Fruit fly (Drosophila melanogaster): ENCODE results near the gene CG7246.
A peak's percentile ranks its signal among the peaks of the same experiment; 100 is the strongest.

Gene CG7246

DNA sequence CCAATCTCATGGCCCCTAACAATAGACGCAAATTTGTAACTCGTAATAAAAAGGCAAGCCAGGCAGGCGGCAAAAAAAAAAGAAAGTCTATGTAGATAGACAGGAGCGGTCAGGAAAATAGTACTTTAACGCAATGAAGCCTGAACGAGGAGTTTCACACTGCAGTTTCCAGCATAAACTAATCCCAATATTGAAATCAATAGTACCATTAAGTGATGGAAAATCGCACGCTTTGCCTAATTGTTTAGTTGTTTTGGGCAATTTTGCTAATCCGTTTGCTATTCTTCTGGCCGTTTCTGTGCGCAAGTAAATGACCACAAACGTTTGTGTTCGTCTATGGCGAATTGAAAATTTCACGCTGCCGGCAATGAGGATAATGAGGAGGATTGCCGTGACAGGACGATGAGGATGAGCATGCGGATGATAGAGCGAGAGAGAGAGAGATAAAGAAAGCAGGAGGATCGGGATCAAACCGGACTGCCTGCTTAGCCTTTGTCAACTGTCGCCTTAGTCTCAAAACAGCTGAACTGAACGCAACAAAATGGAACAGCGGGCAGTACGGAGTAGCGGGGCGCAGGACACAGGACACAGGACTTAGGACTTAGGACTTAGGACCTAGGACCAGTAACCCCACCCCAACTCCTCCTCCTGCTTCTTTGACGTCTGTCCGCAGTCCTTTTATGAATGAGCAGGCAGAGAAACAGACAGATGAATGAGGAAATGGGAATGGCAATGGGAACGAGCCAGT is 46.6 kb upstream of the CG7246 start (continued):
- TF ChIP-seq gfzf (GFP tag; optimal IDR thresholded peaks at IDR 0.05), result no peak
- no peak for TF ChIP-seq CG14441 (GFP tag; IDR thresholded peaks at IDR 0.05)
- peak; percentile 31 for TF ChIP-seq CG11504 (tag; optimal IDR thresholded peaks at IDR 0.05)
- TF ChIP-seq pros (GFP tag; optimal IDR thresholded peaks at IDR 0.05), result peak; percentile 95
- TF ChIP-seq Xrp1 (GFP tag; IDR thresholded peaks at IDR 0.05), result peak; percentile 52; the same call in 1 of the 2 replicates
- TF ChIP-seq Xbp1 (GFP tag; optimal IDR thresholded peaks at IDR 0.05), result peak; percentile 2
- peak; percentile 27 for TF ChIP-seq Ets65A (GFP tag)
- peak; percentile 13 for TF ChIP-seq CG18262 (tag; optimal IDR thresholded peaks at IDR 0.05)
- TF ChIP-seq Fer3 (tag; optimal IDR thresholded peaks at IDR 0.05), result peak; percentile 20
- TF ChIP-seq tap (tag; optimal IDR thresholded peaks at IDR 0.05), result no peak
- peak in 1 of 2 experiments; percentile 54 for TF ChIP-seq tll (GFP tag; optimal IDR thresholded peaks at IDR 0.05)
- TF ChIP-seq CrebB (tag; optimal IDR thresholded peaks at IDR 0.05), result no peak
- no peak for TF ChIP-seq Lpt (GFP tag; optimal IDR thresholded peaks at IDR 0.05)
- peak; percentile 31 for TF ChIP-seq phol (tag; optimal IDR thresholded peaks at IDR 0.05)
- peak; percentile 67 for TF ChIP-seq sens (GFP tag)
- TF ChIP-seq CG2678 (tag; optimal IDR thresholded peaks at IDR 0.05), result peak; percentile 37
- no peak for TF ChIP-seq CG14965 (GFP tag; optimal IDR thresholded peaks at IDR 0.05; ENCODE audit: borderline replicate concordance)
- TF ChIP-seq CG7839 (tag; optimal IDR thresholded peaks at IDR 0.05), result peak; percentile 40
- peak; percentile 17 for TF ChIP-seq CG17359 (tag; optimal IDR thresholded peaks at IDR 0.05)
- TF ChIP-seq zen (tag; optimal IDR thresholded peaks at IDR 0.05), result peak; percentile 92
- TF ChIP-seq Med (GFP tag), result peak; percentile 77
- 0 out of 2 replicates have a peak, but pooled peaks have one; percentile 12 for TF ChIP-seq esg (GFP tag; conservative IDR thresholded peaks at IDR 0.05)
- peak; percentile 15 for TF ChIP-seq tio (GFP tag; optimal IDR thresholded peaks at IDR 0.05)
- TF ChIP-seq CG9437 (GFP tag; optimal IDR thresholded peaks at IDR 0.05), result no peak
- TF ChIP-seq H15 (GFP tag; IDR thresholded peaks at IDR 0.05), result no peak
- TF ChIP-seq CG30020 (tag; optimal IDR thresholded peaks at IDR 0.05), result no peak
- TF ChIP-seq Oli (tag; optimal IDR thresholded peaks at IDR 0.05), result peak; percentile 33
- TF ChIP-seq ken (GFP tag; IDR thresholded peaks at IDR 0.05), result peak; percentile 7; the same call in 1 of the 3 replicates
- TF ChIP-seq Atf3 (GFP tag; optimal IDR thresholded peaks at IDR 0.05), result no peak
- 0 out of 2 replicates have a peak, but pooled peaks have one; percentile 12 for TF ChIP-seq Drgx (GFP tag; IDR thresholded peaks at IDR 0.05)
- TF ChIP-seq Ssrp (tag; optimal IDR thresholded peaks at IDR 0.05), result peak; percentile 36
- peak; percentile 16 for TF ChIP-seq fd96Cb (tag; optimal IDR thresholded peaks at IDR 0.05)
- peak; percentile 38 for TF ChIP-seq CG6689 (GFP tag; IDR thresholded peaks at IDR 0.05)
- no peak for TF ChIP-seq CG34224 (GFP tag; IDR thresholded peaks at IDR 0.05; ENCODE audit: partially characterized antibody)
- TF ChIP-seq CG10274 (GFP tag; optimal IDR thresholded peaks at IDR 0.05), result no peak
- no peak for TF ChIP-seq dati (GFP tag; IDR thresholded peaks at IDR 0.05)
- no peak for TF ChIP-seq CG14667 (GFP tag; IDR thresholded peaks at IDR 0.05)
- TF ChIP-seq unpg (GFP tag; optimal IDR thresholded peaks at IDR 0.05), result peak; percentile 23
- TF ChIP-seq Ptx1 (GFP tag; IDR thresholded peaks at IDR 0.05), result peak; percentile 38; the same call in 1 of the 2 replicates
- TF ChIP-seq CG1603 (tag; optimal IDR thresholded peaks at IDR 0.05), result peak; percentile 45
- peak; percentile 76 for TF ChIP-seq CG11696 (GFP tag; IDR thresholded peaks at IDR 0.05)
- no peak for TF ChIP-seq sima (GFP tag; optimal IDR thresholded peaks at IDR 0.05)
- TF ChIP-seq CG9215 (GFP tag; IDR thresholded peaks at IDR 0.05), result no peak
- TF ChIP-seq CG8290 (GFP tag; optimal IDR thresholded peaks at IDR 0.05), result no peak
- peak in 1 of 2 experiments; percentile 36 for TF ChIP-seq CG8290 (tag; optimal IDR thresholded peaks at IDR 0.05)
- peak; percentile 28 for TF ChIP-seq CG2120 (GFP tag; optimal IDR thresholded peaks at IDR 0.05)
- peak; percentile 51 for TF ChIP-seq CG18599 (GFP tag; optimal IDR thresholded peaks at IDR 0.05)
- TF ChIP-seq CG11093 (GFP tag; IDR thresholded peaks at IDR 0.05), result no peak
- no peak for TF ChIP-seq chn (GFP tag; optimal IDR thresholded peaks at IDR 0.05)
- no peak for TF ChIP-seq h (optimal IDR thresholded peaks at IDR 0.05)
